Worm (Caenorhabditis elegans) whole organism, late embryonic: Measurements from ENCODE around the gene T13F3.6.

Experiments used
- F13H6.1 ChIP-seq: sonication (generic microtip); optimal IDR thresholded peaks from 2 replicates; lab custom pipeline; 2016; ENCODE audit warnings: missing genetic modification characterization, missing compliant biosample characterization
- ama-1 ChIP-seq: fragments of 150-350 bp; optimal IDR thresholded peaks from 2 replicates; lab custom pipeline; 2014
- ceh-19 ChIP-seq: fragments of 200-800 bp; sonication (Bioruptor generic); optimal IDR thresholded peaks from 2 replicates; lab custom pipeline; 2018; ENCODE audit warnings: mild to moderate bottlenecking, missing genetic modification characterization, missing compliant biosample characterization
- ceh-22 ChIP-seq: sonication (generic microtip); optimal IDR thresholded peaks from 2 replicates; lab custom pipeline; 2017; ENCODE audit warnings: missing biosample characterization, missing genetic modification characterization
- ceh-31 ChIP-seq: sonication (generic microtip); optimal IDR thresholded peaks from 2 replicates; lab custom pipeline; 2016; ENCODE audit warnings: missing genetic modification characterization, missing compliant biosample characterization
- ceh-6 ChIP-seq: fragments of 200-800 bp; sonication (Bioruptor generic); optimal IDR thresholded peaks from 2 replicates; lab custom pipeline; 2018; ENCODE audit warnings: mild to moderate bottlenecking, missing genetic modification characterization, missing compliant biosample characterization
- che-1 ChIP-seq: sonication (generic microtip); optimal IDR thresholded peaks from 2 replicates; lab custom pipeline; 2016; ENCODE audit warnings: mild to moderate bottlenecking, missing genetic modification characterization, missing compliant biosample characterization
- fkh-10 ChIP-seq: fragments of 150-350 bp; optimal IDR thresholded peaks from 2 replicates; lab custom pipeline; 2014; ENCODE audit warnings: missing biosample characterization, missing genetic modification reagents, missing genetic modification characterization
- lim-6 ChIP-seq: sonication (generic microtip); optimal IDR thresholded peaks from 2 replicates; lab custom pipeline; 2016; ENCODE audit warnings: missing genetic modification characterization, missing compliant biosample characterization
- pax-1 ChIP-seq: fragments of 150-350 bp; optimal IDR thresholded peaks from 2 replicates; lab custom pipeline; 2014; ENCODE audit warnings: missing biosample characterization, missing genetic modification characterization

- no peak for TF ChIP-seq ceh-31 (tag; lab: Kevin White, UChicago)
- TF ChIP-seq lim-6 (tag; lab: Kevin White, UChicago): no peak
- TF ChIP-seq pax-1 (tag; lab: Kevin White, UChicago): no peak
- TF ChIP-seq ceh-19 (GFP tag; lab: Kevin White, UChicago): no peak
- TF ChIP-seq F13H6.1 (tag; lab: Kevin White, UChicago): no peak
- no peak for TF ChIP-seq ama-1 (lab: Kevin White, UChicago)
- TF ChIP-seq fkh-10 (GFP tag; lab: Kevin White, UChicago): no peak
- TF ChIP-seq ceh-6 (GFP tag; lab: Kevin White, UChicago): no peak
- no peak for TF ChIP-seq che-1 (tag; lab: Kevin White, UChicago)
- no peak for TF ChIP-seq ceh-22 (tag; lab: Kevin White, UChicago)
These were observed 29.3 kb upstream of the T13F3.6 start, which contains the start of gene srbc-82 for ce11 chrV:16300276-16300675.
